Worm (Caenorhabditis elegans) whole organism, L1 larva: ENCODE data around the gene fil-2.

ENCODE experiments used
- C04F5.9 ChIP-seq: sonication (generic microtip); optimal IDR thresholded peaks from 2 replicates; lab custom pipeline; 2016; ENCODE audit warnings: missing genetic modification characterization, missing compliant biosample characterization
- C16A3.4 ChIP-seq: fragments of 150-350 bp; optimal IDR thresholded peaks from 2 replicates; lab custom pipeline; 2014; ENCODE audit warnings: missing biosample characterization, missing genetic modification characterization
- F16B12.6 ChIP-seq: fragments of 150-350 bp; optimal IDR thresholded peaks from 2 replicates; lab custom pipeline; 2014; ENCODE audit warnings: missing biosample characterization, missing genetic modification characterization
- aha-1 ChIP-seq: fragments of 150-350 bp; optimal IDR thresholded peaks from 2 replicates; lab custom pipeline; 2014; ENCODE audit warnings: missing biosample characterization, missing genetic modification characterization
- blmp-1 ChIP-seq: fragments of 150-350 bp; optimal IDR thresholded peaks from 2 replicates; lab custom pipeline; 2014; ENCODE audit warnings: missing biosample characterization, missing genetic modification characterization
- ceh-63 ChIP-seq: fragments of 200-800 bp; sonication (Bioruptor generic); optimal IDR thresholded peaks from 2 replicates; lab custom pipeline; 2018; ENCODE audit warnings: mild to moderate bottlenecking, missing genetic modification characterization, missing compliant biosample characterization
- ceh-8 ChIP-seq: fragments of 200-800 bp; sonication (Bioruptor generic); optimal IDR thresholded peaks from 2 replicates; lab custom pipeline; 2018; ENCODE audit warnings: mild to moderate bottlenecking, missing genetic modification characterization, moderate library complexity, missing compliant biosample characterization
- dpl-1 ChIP-seq, 3 experiments: fragments of 150-350 bp in 2 of 3; sonication (generic microtip) in 1 of 3; optimal IDR thresholded peaks; 2 replicates each; lab custom pipeline; 2014 to 2017; ENCODE audit warnings: missing biosample characterization in 3 of 3, missing genetic modification characterization in 3 of 3, missing genetic modification reagents in 3 of 3
- efl-1 ChIP-seq, 4 experiments: fragments of 150-350 bp; optimal IDR thresholded peaks in 3 of 4; peaks in 1 of 4; 1 replicate in 1 of 4; 2 replicates in 3 of 4; lab custom pipeline; 2014; ENCODE audit warnings: missing biosample characterization in 2 of 4, missing genetic modification characterization in 2 of 4, missing genetic modification reagents in 2 of 4
- egl-27 ChIP-seq, 2 experiments: fragments of 150-350 bp in 1 of 2; sonication (generic microtip); optimal IDR thresholded peaks; 3 replicates each; lab custom pipeline; 2017 to 2018; ENCODE audit warnings: missing biosample characterization in 2 of 2, missing genetic modification characterization in 2 of 2, missing genetic modification reagents in 2 of 2
- elt-3 ChIP-seq, 6 experiments: fragments of 150-350 bp in 1 of 6; sonication (generic microtip); optimal IDR thresholded peaks; 2 replicates each; lab custom pipeline; 2017 to 2018; ENCODE audit warnings: missing biosample characterization in 6 of 6, missing genetic modification characterization in 6 of 6, inconsistent platforms in 1 of 6
- fkh-10 ChIP-seq: sonication (generic microtip); optimal IDR thresholded peaks from 2 replicates; lab custom pipeline; 2017; ENCODE audit warnings: missing biosample characterization, missing genetic modification reagents, missing genetic modification characterization
- hlh-17 ChIP-seq: fragments of 200-800 bp; sonication (Bioruptor generic); optimal IDR thresholded peaks from 2 replicates; lab custom pipeline; 2018; ENCODE audit warnings: missing genetic modification characterization, mild to moderate bottlenecking, missing compliant biosample characterization, moderate library complexity, borderline replicate concordance
- irx-1 ChIP-seq: sonication (generic microtip); optimal IDR thresholded peaks from 2 replicates; lab custom pipeline; 2016; ENCODE audit warnings: missing genetic modification characterization, missing compliant biosample characterization
- isw-1 ChIP-seq: fragments of 200-800 bp; sonication (Bioruptor generic); IDR thresholded peaks from 2 replicates; pipeline ENCODE4 v1.3.6; 2022; ENCODE audit warnings: missing genetic modification characterization, missing compliant biosample characterization
- jun-1 ChIP-seq: fragments of 150-350 bp; optimal IDR thresholded peaks from 2 replicates; lab custom pipeline; 2014; ENCODE audit warnings: missing biosample characterization, missing genetic modification reagents, missing genetic modification characterization
- lin-13 ChIP-seq: fragments of 150-350 bp; optimal IDR thresholded peaks from 2 replicates; lab custom pipeline; 2014; ENCODE audit warnings: missing biosample characterization, missing genetic modification reagents, missing genetic modification characterization
- lin-14 ChIP-seq: fragments of 200-800 bp; sonication (Bioruptor generic); optimal IDR thresholded peaks from 2 replicates; lab custom pipeline; 2018; ENCODE audit warnings: mild to moderate bottlenecking, missing genetic modification characterization, moderate library complexity, missing compliant biosample characterization
- lin-35 ChIP-seq, 2 experiments: fragments of 150-350 bp; optimal IDR thresholded peaks; 2 replicates each; lab custom pipeline; 2014; ENCODE audit warnings: missing biosample characterization in 2 of 2, missing genetic modification characterization in 2 of 2, missing genetic modification reagents in 2 of 2
- lir-3 ChIP-seq: sonication (generic microtip); optimal IDR thresholded peaks from 2 replicates; lab custom pipeline; 2016; ENCODE audit warnings: mild to moderate bottlenecking, missing genetic modification characterization, moderate library complexity, missing compliant biosample characterization; ENCODE audit not compliant: poor library complexity
- lsy-2 ChIP-seq, 2 experiments: fragments of 150-350 bp; optimal IDR thresholded peaks; 2 replicates each; lab custom pipeline; 2014; ENCODE audit warnings: missing biosample characterization in 2 of 2, missing genetic modification characterization in 2 of 2
- mep-1 ChIP-seq: fragments of 150-350 bp; optimal IDR thresholded peaks from 2 replicates; lab custom pipeline; 2014; ENCODE audit warnings: missing biosample characterization, missing genetic modification characterization
- nhr-11 ChIP-seq: fragments of 150-350 bp; optimal IDR thresholded peaks from 2 replicates; lab custom pipeline; 2014; ENCODE audit warnings: missing biosample characterization, missing genetic modification characterization
- nhr-12 ChIP-seq: sonication (generic microtip); optimal IDR thresholded peaks from 2 replicates; lab custom pipeline; 2017; ENCODE audit warnings: missing biosample characterization, missing genetic modification characterization
- nhr-20 ChIP-seq: sonication (generic microtip); optimal IDR thresholded peaks from 2 replicates; lab custom pipeline; 2016; ENCODE audit warnings: mild to moderate bottlenecking, missing genetic modification characterization, missing compliant biosample characterization
- nhr-47 ChIP-seq: sonication (generic microtip); optimal IDR thresholded peaks from 2 replicates; lab custom pipeline; 2016; ENCODE audit warnings: mild to moderate bottlenecking, missing genetic modification characterization, moderate library complexity, missing compliant biosample characterization
- nhr-71 ChIP-seq: sonication (generic microtip); optimal IDR thresholded peaks from 2 replicates; lab custom pipeline; 2016; ENCODE audit warnings: mild to moderate bottlenecking, missing genetic modification characterization, moderate library complexity, missing compliant biosample characterization
- nhr-76 ChIP-seq: sonication (generic microtip); optimal IDR thresholded peaks from 2 replicates; lab custom pipeline; 2017; ENCODE audit warnings: missing biosample characterization, missing genetic modification characterization
- nhr-85 ChIP-seq: sonication (generic microtip); peaks from one replicate; lab custom pipeline; 2016; ENCODE audit warnings: missing genetic modification characterization, inconsistent platforms, missing compliant biosample characterization
- rnt-1 ChIP-seq: sonication (generic microtip); optimal IDR thresholded peaks from 2 replicates; lab custom pipeline; 2016; ENCODE audit warnings: mild to moderate bottlenecking, missing genetic modification characterization, moderate library complexity, missing compliant biosample characterization
- skn-1 ChIP-seq: fragments of 150-350 bp; optimal IDR thresholded peaks from 2 replicates; lab custom pipeline; 2014; ENCODE audit warnings: missing biosample characterization, missing genetic modification characterization
- snu-23 ChIP-seq: sonication (generic microtip); optimal IDR thresholded peaks from 2 replicates; lab custom pipeline; 2016; ENCODE audit warnings: missing genetic modification characterization, missing compliant biosample characterization
- sox-4 ChIP-seq: sonication (generic microtip); optimal IDR thresholded peaks from 2 replicates; lab custom pipeline; 2016; ENCODE audit warnings: missing genetic modification characterization, missing compliant biosample characterization
- unc-30 ChIP-seq: sonication (generic microtip); optimal IDR thresholded peaks from 2 replicates; lab custom pipeline; 2017; ENCODE audit warnings: missing biosample characterization, missing genetic modification characterization
- unc-62 ChIP-seq: fragments of 150-350 bp; optimal IDR thresholded peaks from 2 replicates; lab custom pipeline; 2014; ENCODE audit warnings: missing biosample characterization, missing genetic modification reagents, missing genetic modification characterization
- unc-98 ChIP-seq: fragments of 200-800 bp; sonication (Bioruptor generic); IDR thresholded peaks from 2 replicates; pipeline ENCODE4 v1.3.6; 2022; ENCODE audit warnings: missing genetic modification characterization, missing compliant biosample characterization
- vab-15 ChIP-seq: sonication (generic microtip); optimal IDR thresholded peaks from 2 replicates; lab custom pipeline; 2017; ENCODE audit warnings: missing genotype, mild to moderate bottlenecking, missing genetic modification characterization, missing compliant biosample characterization
- zip-4 ChIP-seq: fragments of 200-800 bp; sonication (Bioruptor generic); optimal IDR thresholded peaks from 2 replicates; lab custom pipeline; 2018; ENCODE audit warnings: mild to moderate bottlenecking, missing genetic modification characterization, moderate library complexity, missing compliant biosample characterization
- ztf-11 ChIP-seq, 2 experiments: sonication (generic microtip); optimal IDR thresholded peaks; 2 replicates each; lab custom pipeline; 2016 to 2017; ENCODE audit warnings: missing genetic modification characterization in 2 of 2, missing biosample characterization in 1 of 2, missing compliant biosample characterization in 1 of 2
- ztf-4 ChIP-seq: fragments of 150-350 bp; optimal IDR thresholded peaks from 2 replicates; lab custom pipeline; 2014; ENCODE audit warnings: missing biosample characterization, missing genetic modification characterization

The fil-2 gene

DNA sequence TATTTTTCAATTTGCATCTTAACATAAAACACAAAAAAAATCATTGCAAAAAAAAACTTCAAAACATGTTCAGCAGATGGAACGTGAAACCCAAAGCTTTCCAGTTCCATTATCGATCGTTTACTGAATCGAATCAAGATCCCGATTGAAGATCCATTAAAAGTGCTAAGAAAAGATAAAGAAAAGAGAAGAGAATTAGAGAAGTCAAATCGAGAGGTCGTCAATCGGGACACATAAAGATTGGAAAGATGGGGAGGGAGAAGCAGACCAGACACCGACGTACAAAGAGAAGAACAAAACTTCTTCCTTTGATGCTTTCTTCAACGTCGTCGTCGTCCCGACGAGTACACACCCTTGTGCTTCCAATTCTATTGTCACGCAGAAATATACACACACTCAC lies 45.9 kb upstream of the fil-2 start (continued):
- TF ChIP-seq nhr-20 (tag; lab: Kevin White, UChicago), result no peak
- no peak for TF ChIP-seq unc-62
- no peak for TF ChIP-seq irx-1 (tag; lab: Kevin White, UChicago)
- no peak for TF ChIP-seq sox-4 (tag; lab: Kevin White, UChicago)

DNA sequence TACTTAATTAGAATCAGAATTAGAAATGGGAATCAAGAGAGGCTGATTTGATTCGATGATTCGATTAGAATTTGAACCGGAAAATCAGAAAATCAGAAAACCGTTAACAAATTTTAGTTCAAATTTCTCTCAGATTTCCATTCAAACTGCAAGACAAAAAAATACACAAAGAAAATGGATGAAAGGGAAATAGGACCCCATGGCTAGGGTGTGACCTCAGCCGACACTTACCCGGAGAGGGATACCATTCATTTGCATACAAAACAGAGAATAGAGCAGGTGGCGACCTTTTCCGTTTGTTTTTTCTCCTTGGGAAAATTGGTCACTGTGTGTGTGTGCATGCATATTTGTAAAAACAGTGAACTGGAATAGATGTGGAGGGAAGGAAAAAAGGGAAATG lies 44.9 kb upstream of the fil-2 start:
- TF ChIP-seq F16B12.6 (tag; lab: Kevin White, UChicago) (no peak), egl-27 (tag; optimal IDR thresholded peaks at IDR 0.05; lab: Kevin White, UChicago) (no peak), hlh-17 (no peak), vab-15 (tag; lab: Kevin White, UChicago) (no peak), efl-1 (optimal IDR thresholded peaks at IDR 0.05; lab: Kevin White, UChicago) (no peak), efl-1 (GFP tag; optimal IDR thresholded peaks at IDR 0.05 in 1 of 2; lab: Kevin White, UChicago) (no peak), sox-4 (tag; lab: Kevin White, UChicago) (no peak), blmp-1 (tag; lab: Kevin White, UChicago) (peak; percentile 47), nhr-85 (tag; lab: Kevin White, UChicago) (peak; percentile 72), nhr-12 (tag; lab: Kevin White, UChicago) (no peak), ceh-8 (no peak), lin-14 (GFP tag; lab: Kevin White, UChicago) (peak; percentile 3), nhr-11 (tag; lab: Kevin White, UChicago) (no peak), lin-13 (no peak), lsy-2 (tag; optimal IDR thresholded peaks at IDR 0.05; lab: Kevin White, UChicago) (no peak), unc-30 (tag; lab: Kevin White, UChicago) (no peak), rnt-1 (tag; lab: Kevin White, UChicago) (no peak), C04F5.9 (tag; lab: Kevin White, UChicago) (no peak)

ce11 chrV:6234876-6235275 lies 44.0 kb upstream of the fil-2 start, which contains the start of gene K08B12.3:
Gene K08B12.3, plus strand, starts transcription at chrV:6235176.
- TF ChIP-seq unc-30 (tag; lab: Kevin White, UChicago) (no peak), ztf-4 (tag; lab: Kevin White, UChicago) (no peak), jun-1 (tag; lab: Kevin White, UChicago) (no peak), elt-3 (tag; optimal IDR thresholded peaks at IDR 0.05; lab: Kevin White, UChicago) (no peak), nhr-20 (tag; lab: Kevin White, UChicago) (no peak), skn-1 (tag; lab: Kevin White, UChicago) (no peak), lsy-2 (tag; optimal IDR thresholded peaks at IDR 0.05; lab: Kevin White, UChicago) (peak in 1 of 2 experiments; percentile 11), ceh-63 (GFP tag; lab: Kevin White, UChicago) (no peak), lin-35 (GFP tag; optimal IDR thresholded peaks at IDR 0.05; lab: Kevin White, UChicago) (peak in 1 of 2 experiments; percentile 26), snu-23 (peak; percentile 23), nhr-71 (no peak), unc-98 (GFP tag; lab: Robert Waterston, UW) (no peak), vab-15 (tag; lab: Kevin White, UChicago) (no peak), fkh-10 (GFP tag; lab: Kevin White, UChicago) (no peak), unc-62 (no peak), ceh-8 (no peak), nhr-76 (tag; lab: Kevin White, UChicago) (no peak), isw-1 (GFP tag; lab: Robert Waterston, UW) (no peak), zip-4 (GFP tag; lab: Kevin White, UChicago) (no peak), F16B12.6 (tag; lab: Kevin White, UChicago) (no peak), lin-14 (GFP tag; lab: Kevin White, UChicago) (no peak), C16A3.4 (tag; lab: Kevin White, UChicago) (peak; percentile 3), lir-3 (no peak), dpl-1 (GFP tag; optimal IDR thresholded peaks at IDR 0.05; lab: Kevin White, UChicago) (peak in 1 of 3 experiments; percentile 13), blmp-1 (tag; lab: Kevin White, UChicago) (peak; percentile 19), ztf-11 (tag; optimal IDR thresholded peaks at IDR 0.05; lab: Kevin White, UChicago) (no peak), C04F5.9 (tag; lab: Kevin White, UChicago) (no peak), aha-1 (tag; lab: Kevin White, UChicago) (no peak), mep-1 (tag; lab: Kevin White, UChicago) (no peak), efl-1 (optimal IDR thresholded peaks at IDR 0.05; lab: Kevin White, UChicago) (no peak), efl-1 (GFP tag; optimal IDR thresholded peaks at IDR 0.05 in 1 of 2; lab: Kevin White, UChicago) (no peak), nhr-47 (tag; lab: Kevin White, UChicago) (no peak)
